Worm (Caenorhabditis elegans) whole organism, young adult: ENCODE data around the gene cyp-35A3.

Source experiments
- B0019.2 ChIP-seq: fragments of 200-800 bp; sonication (Bioruptor generic); conservative IDR thresholded peaks from 2 replicates; pipeline ENCODE4 v1.3.6; 2022; ENCODE audit warnings: missing genetic modification reagents, missing genetic modification characterization, missing compliant biosample characterization
- B0035.1 ChIP-seq: sonication (generic microtip); optimal IDR thresholded peaks from 2 replicates; lab custom pipeline; 2016; ENCODE audit warnings: missing genetic modification characterization, mild to moderate bottlenecking, missing compliant biosample characterization, missing genotype, missing genetic modification reagents
- C17E4.6 ChIP-seq: fragments of 200-800 bp; sonication (Bioruptor generic); IDR thresholded peaks from 2 replicates; pipeline ENCODE4 v1.3.6; 2022; ENCODE audit warnings: missing genetic modification reagents, missing genetic modification characterization, missing compliant biosample characterization
- F22D6.2 ChIP-seq: sonication (generic microtip); optimal IDR thresholded peaks from 2 replicates; lab custom pipeline; 2016; ENCODE audit warnings: mild to moderate bottlenecking, missing genetic modification characterization, missing compliant biosample characterization
- F23B12.7 ChIP-seq: sonication (generic microtip); optimal IDR thresholded peaks from 2 replicates; lab custom pipeline; 2017; ENCODE audit warnings: missing genetic modification characterization, mild to moderate bottlenecking, missing compliant biosample characterization, antibody characterized with exemption, moderate library complexity; ENCODE audit not compliant: insufficient read depth
- F39B2.1 ChIP-seq: fragments of 200-800 bp; sonication (Bioruptor generic); IDR thresholded peaks from 2 replicates; pipeline ENCODE4 v1.3.6; 2022; ENCODE audit warnings: missing genetic modification reagents, missing genetic modification characterization, missing compliant biosample characterization
- F49E8.2 ChIP-seq: sonication (generic microtip); optimal IDR thresholded peaks from 3 replicates; lab custom pipeline; 2017; ENCODE audit warnings: missing genetic modification characterization, mild to moderate bottlenecking, missing compliant biosample characterization, antibody characterized with exemption, moderate library complexity; ENCODE audit not compliant: insufficient read depth
- K11D2.4 ChIP-seq: fragments of 200-800 bp; sonication (Bioruptor generic); IDR thresholded peaks from 2 replicates; pipeline ENCODE4 v1.3.6; 2022; ENCODE audit warnings: missing genetic modification reagents, missing genetic modification characterization, missing compliant biosample characterization
- Y53F4B.3 ChIP-seq: fragments of 200-800 bp; sonication (Bioruptor generic); IDR thresholded peaks from 2 replicates; pipeline ENCODE4 v1.3.6; 2022; ENCODE audit warnings: missing genetic modification reagents, missing genetic modification characterization, missing compliant biosample characterization
- Y56A3A.18 ChIP-seq: fragments of 200-800 bp; sonication (Bioruptor generic); IDR thresholded peaks from 2 replicates; pipeline ENCODE4 v1.3.6; 2022; ENCODE audit warnings: missing genetic modification reagents, missing genetic modification characterization, missing compliant biosample characterization
- Y95B8A.8 ChIP-seq: fragments of 200-800 bp; sonication (Bioruptor generic); IDR thresholded peaks from 2 replicates; pipeline ENCODE4 v1.3.6; 2022; ENCODE audit warnings: missing genetic modification reagents, missing genetic modification characterization, missing compliant biosample characterization
- aptf-2 ChIP-seq: fragments of 200-800 bp; sonication (Bioruptor generic); conservative IDR thresholded peaks from 2 replicates; pipeline ENCODE4 v1.3.6; 2022; ENCODE audit warnings: missing genetic modification reagents, missing genetic modification characterization, missing compliant biosample characterization
- atf-7 ChIP-seq: sonication (generic microtip); optimal IDR thresholded peaks from 2 replicates; lab custom pipeline; 2017; ENCODE audit warnings: mild to moderate bottlenecking, missing genetic modification characterization, missing compliant biosample characterization
- athp-1 ChIP-seq: sonication (generic microtip); optimal IDR thresholded peaks from 2 replicates; lab custom pipeline; 2017; ENCODE audit warnings: mild to moderate bottlenecking, missing genetic modification characterization, missing compliant biosample characterization
- attf-5 ChIP-seq: fragments of 200-800 bp; sonication (Bioruptor generic); optimal IDR thresholded peaks from 2 replicates; lab custom pipeline; 2018; ENCODE audit warnings: mild to moderate bottlenecking, missing genetic modification characterization, missing compliant biosample characterization
- ceh-100 ChIP-seq: fragments of 200-800 bp; sonication (Bioruptor generic); IDR thresholded peaks from 2 replicates; pipeline ENCODE4 v1.3.6; 2022; ENCODE audit warnings: missing genetic modification reagents, missing genetic modification characterization, missing compliant biosample characterization
- ceh-40 ChIP-seq: fragments of 200-800 bp; sonication (Bioruptor generic); IDR thresholded peaks from 2 replicates; pipeline ENCODE4 v1.3.6; 2022; ENCODE audit warnings: missing genetic modification characterization, missing compliant biosample characterization
- ceh-58 ChIP-seq: fragments of 200-800 bp; sonication (Bioruptor generic); IDR thresholded peaks from 2 replicates; pipeline ENCODE4 v1.3.6; 2022; ENCODE audit warnings: missing genetic modification characterization, missing compliant biosample characterization
- ceh-91 ChIP-seq: fragments of 200-800 bp; sonication (Bioruptor generic); IDR thresholded peaks from 2 replicates; pipeline ENCODE4 v1.3.6; 2022; ENCODE audit warnings: missing genetic modification reagents, missing genetic modification characterization, missing compliant biosample characterization
- dpff-1 ChIP-seq: sonication (generic microtip); optimal IDR thresholded peaks from 2 replicates; lab custom pipeline; 2017; ENCODE audit warnings: mild to moderate bottlenecking, missing genetic modification characterization, missing compliant biosample characterization
- dpl-1 ChIP-seq: fragments of 150-350 bp; optimal IDR thresholded peaks from 2 replicates; lab custom pipeline; 2014; ENCODE audit warnings: missing biosample characterization, missing genetic modification reagents, missing genetic modification characterization
- efl-1 ChIP-seq: fragments of 150-350 bp; optimal IDR thresholded peaks from 2 replicates; lab custom pipeline; 2014; ENCODE audit warnings: missing biosample characterization, missing genetic modification reagents, missing genetic modification characterization
- egl-44 ChIP-seq: fragments of 200-800 bp; sonication (Bioruptor generic); IDR thresholded peaks from 2 replicates; pipeline ENCODE4 v1.3.6; 2022; ENCODE audit warnings: missing genetic modification reagents, missing genetic modification characterization, missing compliant biosample characterization
- ets-4 ChIP-seq: fragments of 200-800 bp; sonication (Bioruptor generic); optimal IDR thresholded peaks from 2 replicates; lab custom pipeline; 2018; ENCODE audit warnings: mild to moderate bottlenecking, missing genetic modification characterization, missing compliant biosample characterization
- gei-17 ChIP-seq: fragments of 200-800 bp; sonication (Bioruptor generic); optimal IDR thresholded peaks from 2 replicates; lab custom pipeline; 2018; ENCODE audit warnings: mild to moderate bottlenecking, missing genetic modification characterization, missing compliant biosample characterization
- him-1 ChIP-seq: sonication (generic microtip); optimal IDR thresholded peaks from 2 replicates; lab custom pipeline; 2016; ENCODE audit warnings: missing genotype, missing genetic modification reagents, missing genetic modification characterization, missing compliant biosample characterization
- hrde-1 ChIP-seq: sonication (generic microtip); optimal IDR thresholded peaks from 2 replicates; lab custom pipeline; 2016; ENCODE audit warnings: missing genetic modification characterization, mild to moderate bottlenecking, missing compliant biosample characterization, moderate library complexity, missing genotype, missing genetic modification reagents, borderline replicate concordance
- let-526 ChIP-seq: fragments of 200-800 bp; sonication (Bioruptor generic); IDR thresholded peaks from 2 replicates; pipeline ENCODE4 v1.3.6; 2022; ENCODE audit warnings: missing genetic modification reagents, missing genetic modification characterization, missing compliant biosample characterization
- let-607 ChIP-seq, 2 experiments: fragments of 200-800 bp in 1 of 2; sonication (Bioruptor generic) in 1 of 2; sonication (generic microtip) in 1 of 2; optimal IDR thresholded peaks; 2 replicates each; lab custom pipeline; 2016 to 2018; ENCODE audit warnings: mild to moderate bottlenecking in 2 of 2, missing compliant biosample characterization in 2 of 2, missing genetic modification characterization in 2 of 2, moderate library complexity in 2 of 2, missing genotype in 1 of 2
- madf-8 ChIP-seq: fragments of 200-800 bp; sonication (Bioruptor generic); conservative IDR thresholded peaks from 2 replicates; pipeline ENCODE4 v1.3.6; 2022; ENCODE audit warnings: missing genetic modification reagents, missing genetic modification characterization, missing compliant biosample characterization
- mcd-1 ChIP-seq: fragments of 200-800 bp; sonication (Bioruptor generic); IDR thresholded peaks from 2 replicates; pipeline ENCODE4 v1.3.6; 2022; ENCODE audit warnings: missing genetic modification reagents, missing genetic modification characterization, missing compliant biosample characterization
- mes-4 ChIP-seq: sonication (generic microtip); optimal IDR thresholded peaks from 2 replicates; lab custom pipeline; 2016; ENCODE audit warnings: missing genotype, missing genetic modification characterization, missing compliant biosample characterization
- nfya-1 ChIP-seq: sonication (generic microtip); optimal IDR thresholded peaks from 2 replicates; lab custom pipeline; 2017; ENCODE audit warnings: antibody characterized with exemption, missing compliant biosample characterization, missing genetic modification characterization, borderline replicate concordance; ENCODE audit not compliant: insufficient read depth
- nfyb-1 ChIP-seq: fragments of 200-800 bp; sonication (Bioruptor generic); IDR thresholded peaks from 2 replicates; pipeline ENCODE4 v1.3.6; 2022; ENCODE audit warnings: missing genetic modification reagents, missing genetic modification characterization, missing compliant biosample characterization
- sptf-2 ChIP-seq: fragments of 200-800 bp; sonication (Bioruptor generic); optimal IDR thresholded peaks from 2 replicates; lab custom pipeline; 2018; ENCODE audit warnings: mild to moderate bottlenecking, missing genetic modification characterization, missing compliant biosample characterization
- tbx-9 ChIP-seq: sonication (generic microtip); optimal IDR thresholded peaks from 2 replicates; lab custom pipeline; 2016; ENCODE audit warnings: borderline replicate concordance, missing genetic modification characterization, inconsistent platforms, missing compliant biosample characterization
- unc-130 ChIP-seq: sonication (generic microtip); optimal IDR thresholded peaks from 2 replicates; lab custom pipeline; 2016; ENCODE audit warnings: missing genetic modification reagents, missing genetic modification characterization, missing compliant biosample characterization
- xnd-1 ChIP-seq: sonication (generic microtip); optimal IDR thresholded peaks from 2 replicates; lab custom pipeline; 2016; ENCODE audit warnings: missing genotype, missing genetic modification reagents, missing genetic modification characterization, missing compliant biosample characterization
- ztf-18 ChIP-seq: sonication (generic microtip); optimal IDR thresholded peaks from 2 replicates; lab custom pipeline; 2016; ENCODE audit warnings: missing genotype, mild to moderate bottlenecking, missing genetic modification characterization, missing compliant biosample characterization
- ztf-22 ChIP-seq: fragments of 200-800 bp; sonication (Bioruptor generic); optimal IDR thresholded peaks from 2 replicates; lab custom pipeline; 2018; ENCODE audit warnings: mild to moderate bottlenecking, missing genetic modification characterization, moderate library complexity, missing compliant biosample characterization
- ztf-25 ChIP-seq: fragments of 200-800 bp; sonication (Bioruptor generic); IDR thresholded peaks from 2 replicates; pipeline ENCODE4 v1.3.6; 2022; ENCODE audit warnings: missing genetic modification reagents, missing genetic modification characterization, missing compliant biosample characterization
- ztf-6 ChIP-seq: fragments of 200-800 bp; sonication (Bioruptor generic); IDR thresholded peaks from 2 replicates; pipeline ENCODE4 v1.3.6; 2022; ENCODE audit warnings: missing genetic modification reagents, missing genetic modification characterization, missing compliant biosample characterization

The cyp-35A3 gene

ce11 chrV:3979053-3979452, 43.4 kb upstream of the cyp-35A3 start, which contains the start of gene nlp-34:
Gene nlp-34, minus strand, starts transcription at chrV:3979134.
- TF ChIP-seq nfyb-1 (no peak), egl-44 (GFP tag; lab: Robert Waterston, UW) (no peak), efl-1 (GFP tag; lab: Kevin White, UChicago) (no peak), C17E4.6 (GFP tag; lab: Robert Waterston, UW) (no peak), aptf-2 (no peak), dpl-1 (GFP tag; lab: Kevin White, UChicago) (no peak), ceh-58 (no peak), atf-7 (no peak), gei-17 (GFP tag; lab: Kevin White, UChicago) (no peak), madf-8 (GFP tag; lab: Robert Waterston, UW) (no peak), B0019.2 (GFP tag; lab: Robert Waterston, UW) (no peak), ceh-100 (no peak), Y53F4B.3 (GFP tag; lab: Robert Waterston, UW) (no peak), xnd-1 (tag; lab: Kevin White, UChicago) (no peak), ztf-22 (GFP tag; lab: Kevin White, UChicago) (no peak), F49E8.2 (tag; lab: Kevin White, UChicago) (no peak), ztf-18 (tag; lab: Kevin White, UChicago) (no peak)
- TF ChIP-seq, all 124 proteins: peak for 0

- TF ChIP-seq egl-44 (GFP tag; lab: Robert Waterston, UW): no peak
- TF ChIP-seq hrde-1 (tag; lab: Kevin White, UChicago): no peak
- no peak for TF ChIP-seq mes-4
- TF ChIP-seq K11D2.4 (GFP tag; lab: Robert Waterston, UW): no peak
- no peak for TF ChIP-seq attf-5 (GFP tag; lab: Kevin White, UChicago)
- no peak for TF ChIP-seq unc-130 (GFP tag; lab: Kevin White, UChicago)
- no peak for TF ChIP-seq F23B12.7
- no peak for TF ChIP-seq efl-1 (GFP tag; lab: Kevin White, UChicago)
- TF ChIP-seq B0035.1 (tag; lab: Kevin White, UChicago): no peak
- no peak for TF ChIP-seq ets-4 (GFP tag; lab: Kevin White, UChicago)
- TF ChIP-seq Y56A3A.18 (GFP tag; lab: Robert Waterston, UW): no peak
- no peak for TF ChIP-seq F22D6.2 (tag; lab: Kevin White, UChicago)
- TF ChIP-seq mcd-1 (GFP tag; lab: Robert Waterston, UW): no peak
Observed at ce11 chrV:3979819-3980218, 42.6 kb upstream of the cyp-35A3 start, which contains the start of gene nlp-31. Gene nlp-31, plus strand, starts transcription at chrV:3980055.

ce11 chrV:3980228-3980933, 42.0 kb upstream of the cyp-35A3 start:
- TF ChIP-seq tbx-9 (tag; lab: Kevin White, UChicago) (no peak), efl-1 (GFP tag; lab: Kevin White, UChicago) (no peak), F23B12.7 (no peak), hrde-1 (tag; lab: Kevin White, UChicago) (no peak), athp-1 (tag; lab: Kevin White, UChicago) (no peak), Y56A3A.18 (GFP tag; lab: Robert Waterston, UW) (no peak), B0035.1 (tag; lab: Kevin White, UChicago) (no peak), ztf-6 (GFP tag; lab: Robert Waterston, UW) (no peak)

- no peak for TF ChIP-seq ztf-25 (GFP tag; lab: Robert Waterston, UW)
- TF ChIP-seq Y95B8A.8 (GFP tag; lab: Robert Waterston, UW): no peak
- TF ChIP-seq nfya-1 (tag; lab: Kevin White, UChicago): no peak
- TF ChIP-seq dpff-1 (tag; lab: Kevin White, UChicago): no peak
- no peak for TF ChIP-seq ceh-40 (GFP tag; lab: Robert Waterston, UW)
- no peak for TF ChIP-seq dpl-1 (GFP tag; lab: Kevin White, UChicago)
- TF ChIP-seq let-607 (tag; optimal IDR thresholded peaks at IDR 0.05; lab: Kevin White, UChicago): no peak
- no peak for TF ChIP-seq sptf-2
- TF ChIP-seq ceh-91 (GFP tag; lab: Robert Waterston, UW): no peak
- no peak for TF ChIP-seq him-1 (tag; lab: Kevin White, UChicago)
- TF ChIP-seq F39B2.1 (GFP tag; lab: Robert Waterston, UW): no peak
- no peak for TF ChIP-seq let-526 (GFP tag; lab: Robert Waterston, UW)
- TF ChIP-seq K11D2.4 (GFP tag; lab: Robert Waterston, UW): no peak
- TF ChIP-seq, all 124 proteins: peak for 0
Observed at ce11 chrV:3981680-3982079, 40.7 kb upstream of the cyp-35A3 start, which contains the start of gene nlp-30. Gene nlp-30, plus strand, starts transcription at chrV:3981980.
